Worm (Caenorhabditis elegans): ENCODE measurements around the gene B0336.13.

B0336.13 gene

DNA sequence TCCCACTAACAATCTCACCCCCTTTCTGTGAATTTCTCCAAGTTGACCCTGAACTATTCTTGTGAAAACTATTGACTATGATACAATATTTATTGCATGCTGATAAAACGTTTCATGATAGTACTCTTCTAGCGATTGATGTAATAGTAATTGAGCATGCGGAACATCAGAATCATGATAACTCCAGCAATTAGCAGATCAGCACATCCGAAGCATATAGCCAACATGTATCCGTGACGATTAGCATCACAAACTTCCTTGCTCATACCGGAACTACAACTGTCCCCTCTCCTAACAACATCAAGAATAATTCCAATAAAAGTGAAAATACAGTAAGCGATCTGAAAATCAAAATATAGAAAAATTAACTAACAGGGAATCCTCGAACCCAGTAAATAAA, 36.2 kb downstream of the B0336.13 start:
- TF ChIP-seq nhr-28 (tag; optimal IDR thresholded peaks at IDR 0.05) (no peak), nhr-12 (tag; optimal IDR thresholded peaks at IDR 0.05) (no peak), elt-3 (tag; optimal IDR thresholded peaks at IDR 0.05) (no peak), nhr-2 (tag; optimal IDR thresholded peaks at IDR 0.05) (no peak), ceh-43 (GFP tag; optimal IDR thresholded peaks at IDR 0.05) (no peak)

DNA sequence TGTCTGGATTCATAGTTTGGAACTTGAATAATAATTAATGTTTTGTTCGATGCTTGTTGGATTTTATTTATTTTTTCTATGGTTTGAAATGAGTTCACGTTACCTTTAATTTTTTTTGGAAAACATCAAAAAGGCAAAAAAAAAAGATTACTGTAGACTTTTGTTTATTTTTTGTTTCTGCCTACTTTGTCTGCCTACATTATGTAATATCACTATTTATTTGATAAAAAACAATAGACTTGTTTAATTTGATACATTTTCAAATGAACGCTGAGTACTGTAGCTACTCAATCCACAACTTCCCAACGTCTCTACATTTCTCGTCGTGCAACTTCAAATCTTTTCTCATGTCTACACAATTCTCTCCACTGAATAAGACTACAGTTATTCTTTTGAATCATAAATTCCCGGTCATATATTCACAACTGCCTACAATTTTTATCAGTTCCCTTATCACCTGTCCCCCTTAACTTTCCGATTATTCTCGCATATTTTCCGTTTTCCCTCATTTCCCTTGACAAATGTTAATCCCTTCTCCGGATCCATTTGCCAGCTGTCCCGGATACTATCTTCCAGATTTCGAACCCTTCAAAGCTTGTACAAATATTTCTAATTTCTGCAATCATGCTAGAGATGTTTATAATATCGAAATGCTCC, 37.3 kb downstream of the B0336.13 start, which contains the start of the genes B0244.9 and B0244.7:
Gene B0244.9, minus strand, starts transcription at position 51 of the 657 bp plus-strand sequence.
Gene B0244.7, plus strand, starts transcription at position 522 of the 657 bp plus-strand sequence.
- TF ChIP-seq ceh-83 (GFP tag; optimal IDR thresholded peaks at IDR 0.05) (no peak), lsy-2 (tag; optimal IDR thresholded peaks at IDR 0.05) (no peak), unc-39 (tag; optimal IDR thresholded peaks at IDR 0.05) (no peak), elt-3 (tag; optimal IDR thresholded peaks at IDR 0.05) (no peak), drap-1 (GFP tag; optimal IDR thresholded peaks at IDR 0.05) (no peak), snpc-4 (tag; optimal IDR thresholded peaks at IDR 0.05) (no peak), M03D4.4 (tag; optimal IDR thresholded peaks at IDR 0.05) (no peak), flh-1 (GFP tag; optimal IDR thresholded peaks at IDR 0.05) (no peak), mls-2 (tag; optimal IDR thresholded peaks at IDR 0.05) (no peak), ztf-11 (tag; optimal IDR thresholded peaks at IDR 0.05) (no peak), mab-5 (tag; optimal IDR thresholded peaks at IDR 0.05) (no peak), tbx-8 (GFP tag; optimal IDR thresholded peaks at IDR 0.05) (no peak), elt-1 (tag; optimal IDR thresholded peaks at IDR 0.05; ENCODE audit: borderline replicate concordance, insufficient read depth) (no peak), nhr-28 (tag; optimal IDR thresholded peaks at IDR 0.05) (no peak), ceh-39 (tag; optimal IDR thresholded peaks at IDR 0.05) (no peak), sptf-1 (tag; optimal IDR thresholded peaks at IDR 0.05) (no peak), cnd-1 (tag; optimal IDR thresholded peaks at IDR 0.05) (no peak), nhr-76 (tag; optimal IDR thresholded peaks at IDR 0.05) (no peak)

DNA sequence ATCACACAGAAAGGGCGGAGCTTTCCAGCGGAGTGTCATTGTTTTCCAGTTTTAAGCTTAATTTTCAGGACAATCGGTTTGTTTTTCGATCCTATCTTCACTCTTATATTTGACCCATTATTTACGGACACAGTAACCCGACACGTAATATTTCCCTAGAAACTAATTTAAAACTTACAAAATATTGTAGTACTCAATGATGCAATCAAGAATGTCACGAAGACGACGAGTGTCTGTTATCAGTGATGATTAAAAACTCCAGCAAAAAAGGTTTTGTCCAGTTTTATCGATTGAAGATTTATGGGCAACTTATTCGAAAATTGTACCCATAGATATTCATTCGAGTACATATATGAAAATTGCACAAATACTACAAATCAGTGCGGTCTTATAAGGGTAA, 39.1 kb downstream of the B0336.13 start, which contains the start of gene B0244.17:
Gene B0244.17, plus strand, starts transcription at position 301 of the 400 bp plus-strand sequence.
- no peak for TF ChIP-seq lin-32 (GFP tag; optimal IDR thresholded peaks at IDR 0.05)
- no peak for TF ChIP-seq drap-1 (GFP tag; optimal IDR thresholded peaks at IDR 0.05)
- no peak for TF ChIP-seq nhr-76 (tag; optimal IDR thresholded peaks at IDR 0.05)
- no peak for TF ChIP-seq elt-3 (tag; optimal IDR thresholded peaks at IDR 0.05)
- TF ChIP-seq unc-120 (tag; optimal IDR thresholded peaks at IDR 0.05; ENCODE audit: poor library complexity, severe bottlenecking) = no peak
- no peak for TF ChIP-seq mls-2 (tag; optimal IDR thresholded peaks at IDR 0.05)
- no peak for TF ChIP-seq nhr-2 (tag; optimal IDR thresholded peaks at IDR 0.05)
- no peak for TF ChIP-seq flh-1 (GFP tag; optimal IDR thresholded peaks at IDR 0.05)
- no peak for TF ChIP-seq snpc-4 (tag; optimal IDR thresholded peaks at IDR 0.05)
- no peak for TF ChIP-seq ztf-11 (tag; optimal IDR thresholded peaks at IDR 0.05)
- no peak for TF ChIP-seq unc-39 (tag; optimal IDR thresholded peaks at IDR 0.05)
- TF ChIP-seq nhr-12 (tag; optimal IDR thresholded peaks at IDR 0.05) = no peak
- no peak for TF ChIP-seq ceh-39 (tag; optimal IDR thresholded peaks at IDR 0.05)
- no peak for TF ChIP-seq blmp-1 (tag; optimal IDR thresholded peaks at IDR 0.05)
- TF ChIP-seq cnd-1 (tag; optimal IDR thresholded peaks at IDR 0.05) = no peak
- TF ChIP-seq lin-13 (tag; optimal IDR thresholded peaks at IDR 0.05) = no peak

DNA sequence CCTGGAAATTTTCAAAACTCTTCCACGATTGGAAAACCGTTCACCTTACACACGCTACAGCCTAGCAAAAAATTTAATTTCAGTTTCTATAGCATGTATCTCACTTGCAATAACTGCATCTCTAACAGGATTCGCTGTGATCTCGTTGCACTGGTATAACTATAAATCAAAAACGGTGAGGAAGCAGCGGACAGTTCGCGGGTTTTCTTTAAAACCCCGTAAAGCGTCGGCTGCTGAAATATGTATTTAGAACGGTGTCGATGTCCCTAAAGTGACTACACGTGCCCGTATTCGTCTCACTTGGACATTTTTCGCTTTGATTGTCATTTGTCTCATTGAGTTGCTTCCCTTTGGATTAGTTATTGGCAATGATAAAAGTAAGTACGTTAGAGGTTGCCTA, 40.5 kb downstream of the B0336.13 start:
- no peak for TF ChIP-seq tbx-8 (GFP tag; optimal IDR thresholded peaks at IDR 0.05)
- no peak for TF ChIP-seq ceh-39 (tag; optimal IDR thresholded peaks at IDR 0.05)
- no peak for TF ChIP-seq bed-3 (GFP tag; optimal IDR thresholded peaks at IDR 0.05)
- no peak for TF ChIP-seq mls-2 (tag; optimal IDR thresholded peaks at IDR 0.05)
- no peak for TF ChIP-seq unc-39 (tag; optimal IDR thresholded peaks at IDR 0.05)
- TF ChIP-seq lin-13 (tag; optimal IDR thresholded peaks at IDR 0.05) = no peak
- no peak for TF ChIP-seq ceh-83 (GFP tag; optimal IDR thresholded peaks at IDR 0.05)

DNA sequence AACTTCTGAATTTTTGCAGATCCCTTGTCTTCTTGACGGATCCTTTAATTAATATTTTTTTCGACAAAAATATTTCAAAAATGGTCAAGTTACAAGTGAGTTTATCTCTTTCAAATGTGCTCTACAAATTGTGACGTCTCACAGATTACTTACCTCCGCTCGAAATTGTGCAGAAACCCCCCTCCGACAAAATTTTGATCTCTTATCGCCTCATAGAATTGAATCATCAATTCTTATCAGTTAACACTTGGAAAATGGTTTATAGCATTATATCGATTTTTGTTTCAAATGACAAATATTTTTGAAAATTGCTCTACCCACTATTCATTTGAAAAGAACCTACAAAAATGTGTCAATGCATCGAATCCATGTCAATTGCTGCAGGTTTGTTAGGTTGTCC, 41.1 kb downstream of the B0336.13 start, which contains the start of gene B0244.10:
Gene B0244.10, plus strand, starts transcription at position 254 of the 400 bp plus-strand sequence.
- TF ChIP-seq lsy-2 (tag; optimal IDR thresholded peaks at IDR 0.05) (no peak), lin-32 (GFP tag; optimal IDR thresholded peaks at IDR 0.05) (no peak), cnd-1 (tag; optimal IDR thresholded peaks at IDR 0.05) (no peak)

DNA sequence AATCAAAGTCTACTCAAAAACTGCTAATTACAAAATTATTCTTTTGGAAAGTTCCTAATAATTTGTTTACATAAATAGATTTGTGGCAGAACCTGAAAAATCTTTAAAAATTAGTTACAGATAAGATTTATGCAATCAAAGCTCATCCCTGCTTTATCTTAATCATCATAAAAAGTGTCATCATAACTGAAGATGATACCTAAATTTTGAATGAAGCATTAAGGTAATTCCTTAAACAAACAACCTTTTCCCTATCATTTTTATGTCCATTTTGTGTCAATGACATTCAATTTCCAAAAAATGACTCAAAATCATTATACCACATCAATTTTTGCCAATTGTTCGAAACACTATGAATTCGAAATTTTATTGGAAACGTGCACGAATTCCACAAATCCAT, 43.9 kb downstream of the B0336.13 start, which contains the start of gene B0244.6:
Gene B0244.6, plus strand, starts transcription at position 301 of the 400 bp plus-strand sequence.
- TF ChIP-seq nhr-12 (tag; optimal IDR thresholded peaks at IDR 0.05) (no peak), unc-120 (tag; optimal IDR thresholded peaks at IDR 0.05; ENCODE audit: poor library complexity, severe bottlenecking) (no peak), ham-2 (GFP tag; optimal IDR thresholded peaks at IDR 0.05) (no peak), drap-1 (GFP tag; optimal IDR thresholded peaks at IDR 0.05) (no peak), mls-2 (tag; optimal IDR thresholded peaks at IDR 0.05) (no peak), ces-1 (GFP tag; optimal IDR thresholded peaks at IDR 0.05) (no peak), M03D4.4 (tag; optimal IDR thresholded peaks at IDR 0.05) (no peak), bed-3 (GFP tag; optimal IDR thresholded peaks at IDR 0.05) (no peak), sptf-1 (tag; optimal IDR thresholded peaks at IDR 0.05) (no peak), snpc-4 (tag; optimal IDR thresholded peaks at IDR 0.05) (no peak), nhr-237 (tag; optimal IDR thresholded peaks at IDR 0.05) (no peak), ceh-39 (tag; optimal IDR thresholded peaks at IDR 0.05) (no peak), nhr-76 (tag; optimal IDR thresholded peaks at IDR 0.05) (no peak), nhr-28 (tag; optimal IDR thresholded peaks at IDR 0.05) (no peak)

Data from whole organism, mixed stage, embryonic.